Fruit fly (Drosophila melanogaster): Measurements from ENCODE around the gene Cht7.

The Cht7 gene

DNA sequence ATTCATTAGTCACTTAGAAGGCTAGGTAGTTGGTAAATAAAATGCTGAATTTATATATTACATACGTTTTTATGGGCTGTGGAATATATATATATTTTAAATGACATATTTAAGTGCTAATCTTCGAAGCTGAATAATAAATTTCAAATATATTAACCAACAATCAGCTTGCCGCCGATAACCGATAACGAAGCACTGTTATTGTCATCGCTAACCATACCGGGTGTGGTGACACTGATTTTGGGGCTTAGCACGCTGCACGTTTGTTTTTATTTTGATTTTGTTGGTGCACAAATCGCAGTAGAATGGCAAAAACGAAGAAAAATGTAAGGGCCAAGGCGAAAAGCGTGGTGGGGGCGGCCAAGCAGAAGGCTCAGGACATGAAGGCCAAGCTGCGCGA lies 51.9 kb downstream of the Cht7 start, which contains the start of gene CG16753 (continued):
- TF ChIP-seq CG12769 (tag; optimal IDR thresholded peaks at IDR 0.05) (no peak), dm (GFP tag; optimal IDR thresholded peaks at IDR 0.05) (peak; percentile 63), dmrt99B (tag; optimal IDR thresholded peaks at IDR 0.05) (no peak), CG15269 (tag; optimal IDR thresholded peaks at IDR 0.05) (no peak), ssp (GFP tag; IDR thresholded peaks at IDR 0.05) (no peak), CG14014 (GFP tag; IDR thresholded peaks at IDR 0.05) (no peak), vfl (GFP tag; optimal IDR thresholded peaks at IDR 0.05) (no peak), CG11398 (GFP tag; optimal IDR thresholded peaks at IDR 0.05) (no peak), CG17612 (GFP tag; IDR thresholded peaks at IDR 0.05) (no peak), Nf-YA (GFP tag; IDR thresholded peaks at IDR 0.05) (no peak), Aef1 (GFP tag; IDR thresholded peaks at IDR 0.05) (no peak), CG4854 (GFP tag; optimal IDR thresholded peaks at IDR 0.05) (no peak), Ptx1 (GFP tag; IDR thresholded peaks at IDR 0.05) (no peak), Xrp1 (GFP tag; IDR thresholded peaks at IDR 0.05) (no peak), Chrac-16 (GFP tag; optimal IDR thresholded peaks at IDR 0.05) (no peak), sd (tag; optimal IDR thresholded peaks at IDR 0.05) (no peak), stwl (tag; optimal IDR thresholded peaks at IDR 0.05) (peak; percentile 48), HHEX (GFP tag; optimal IDR thresholded peaks at IDR 0.05) (no peak), pros (GFP tag; optimal IDR thresholded peaks at IDR 0.05) (no peak), Sry-δ (GFP tag; optimal IDR thresholded peaks at IDR 0.05) (peak; percentile 79), CG3838 (GFP tag; optimal IDR thresholded peaks at IDR 0.05) (no peak), salm (tag; optimal IDR thresholded peaks at IDR 0.05) (no peak), Pdp1 (GFP tag; optimal IDR thresholded peaks at IDR 0.05) (no peak), Ravus (GFP tag; IDR thresholded peaks at IDR 0.05) (no peak), dan (GFP tag; IDR thresholded peaks at IDR 0.05) (no peak), fd64A (GFP tag; optimal IDR thresholded peaks at IDR 0.05) (no peak), Mad (GFP tag; optimal IDR thresholded peaks at IDR 0.05) (no peak), ara (GFP tag; IDR thresholded peaks at IDR 0.05) (no peak), CG4617 (GFP tag; optimal IDR thresholded peaks at IDR 0.05; ENCODE audit: borderline replicate concordance) (no peak), CG13424 (tag; optimal IDR thresholded peaks at IDR 0.05) (no peak), Rx (GFP tag; IDR thresholded peaks at IDR 0.05) (no peak), tgo (GFP tag; IDR thresholded peaks at IDR 0.05) (no peak), Drgx (GFP tag; IDR thresholded peaks at IDR 0.05) (no peak), dmrt11E (tag; optimal IDR thresholded peaks at IDR 0.05) (no peak), zfh1 (GFP tag; IDR thresholded peaks at IDR 0.05) (no peak), nmo (GFP tag; optimal IDR thresholded peaks at IDR 0.05) (no peak), hb (GFP tag; IDR thresholded peaks at IDR 0.05; ENCODE audit: partially characterized antibody) (peak; percentile 59; the same call in 1 of the 3 replicates), ci (GFP tag; IDR thresholded peaks at IDR 0.05) (0 out of 3 replicates have a peak, but pooled peaks have one; percentile 19), Med (GFP tag) (peak; percentile 70), br (optimal IDR thresholded peaks at IDR 0.05) (no peak), NC2β (GFP tag; optimal IDR thresholded peaks at IDR 0.05) (no peak), E2f2 (GFP tag; IDR thresholded peaks at IDR 0.05) (peak; percentile 97), D (optimal IDR thresholded peaks at IDR 0.05) (no peak), D (GFP tag; optimal IDR thresholded peaks at IDR 0.05) (no peak), CkIIα-i1 (GFP tag; IDR thresholded peaks at IDR 0.05) (no peak), CG4282 (GFP tag; optimal IDR thresholded peaks at IDR 0.05) (no peak), CG14965 (GFP tag; optimal IDR thresholded peaks at IDR 0.05; ENCODE audit: borderline replicate concordance) (no peak), CG6272 (GFP tag; IDR thresholded peaks at IDR 0.05) (no peak), CG6765 (GFP tag; optimal IDR thresholded peaks at IDR 0.05) (no peak), pfk (GFP tag; optimal IDR thresholded peaks at IDR 0.05) (no peak), CG11093 (GFP tag; IDR thresholded peaks at IDR 0.05) (no peak), Sox100B (GFP tag; optimal IDR thresholded peaks at IDR 0.05) (no peak), ttk (GFP tag; IDR thresholded peaks at IDR 0.05) (no peak)

Data from whole organism, embryonic.